Fruit fly (Drosophila melanogaster) whole organism, embryonic: ENCODE data around the gene TfIIA-S.
A peak's percentile ranks its signal among the peaks of the same experiment; 100 is the strongest.

Source experiments
- CG14965 ChIP-seq: fragments of 200-800 bp; sonication (Bioruptor generic); optimal IDR thresholded peaks from 2 replicates; lab custom pipeline; 2016; ENCODE audit warnings: missing biosample characterization, missing genetic modification characterization, borderline replicate concordance
- CG6175 ChIP-seq: fragments of 200-800 bp; sonication (Bioruptor generic); IDR thresholded peaks from 3 replicates; pipeline ENCODE4 v1.3.6; 2022; ENCODE audit warnings: missing biosample characterization, missing genetic modification characterization
- lmd ChIP-seq: fragments of 200-800 bp; sonication (Bioruptor generic); IDR thresholded peaks from 2 replicates; pipeline ENCODE4 v1.3.6; 2022; ENCODE audit warnings: missing biosample characterization, missing genetic modification characterization

dm6 chr3R:23920874-23921539, 30.1 kb upstream of the TfIIA-S start:
- TF ChIP-seq lmd (GFP tag; lab: Robert Waterston, UW) (peak; percentile 56; the same call in 1 of the 2 replicates), CG6175 (GFP tag; lab: Robert Waterston, UW) (no peak), CG14965 (GFP tag; lab: Kevin White, UChicago) (no peak)
